Fruit fly (Drosophila melanogaster) whole organism, embryonic: ENCODE measurements around the gene CG5618.

Experiments
- Bgb ChIP-seq: fragments of 200-800 bp; sonication (Bioruptor generic); IDR thresholded peaks from 2 replicates; pipeline ENCODE4 v1.3.6; 2022; ENCODE audit warnings: missing biosample characterization, missing genetic modification characterization; ENCODE audit not compliant: partially characterized antibody
- CG11085 ChIP-seq: fragments of 200-800 bp; sonication (Bioruptor generic); IDR thresholded peaks from 2 replicates; pipeline ENCODE4 v1.3.6; 2022; ENCODE audit warnings: missing biosample characterization, missing genetic modification characterization
- CG11093 ChIP-seq: fragments of 200-800 bp; sonication (Bioruptor generic); IDR thresholded peaks from 3 replicates; pipeline ENCODE4 v1.3.6; 2022; ENCODE audit warnings: missing biosample characterization, missing genetic modification characterization
- CG11247 ChIP-seq: fragments of 200-800 bp; sonication (Bioruptor generic); IDR thresholded peaks from 2 replicates; pipeline ENCODE4 v1.3.6; 2022; ENCODE audit warnings: missing biosample characterization, missing genetic modification characterization
- CG11695 ChIP-seq: fragments of 200-800 bp; sonication (Bioruptor generic); IDR thresholded peaks from 3 replicates; pipeline ENCODE4 v1.3.6; 2022; ENCODE audit warnings: missing biosample characterization, missing genetic modification characterization
- CG12299 ChIP-seq: fragments of 200-800 bp; sonication (Bioruptor generic); optimal IDR thresholded peaks from 2 replicates; lab custom pipeline; 2018; ENCODE audit warnings: missing biosample characterization, mild to moderate bottlenecking, missing genetic modification characterization
- CG14667 ChIP-seq: fragments of 200-800 bp; sonication (Bioruptor generic); IDR thresholded peaks from 2 replicates; pipeline ENCODE4 v1.3.6; 2022; ENCODE audit warnings: missing biosample characterization, missing genetic modification characterization
- CG16815 ChIP-seq: fragments of 200-800 bp; sonication (Bioruptor generic); optimal IDR thresholded peaks from 3 replicates; lab custom pipeline; 2017; ENCODE audit warnings: missing biosample characterization, mild to moderate bottlenecking, missing genetic modification characterization
- CG17568 ChIP-seq: fragments of 200-800 bp; sonication (Bioruptor generic); optimal IDR thresholded peaks from 2 replicates; lab custom pipeline; 2018; ENCODE audit warnings: missing biosample characterization, mild to moderate bottlenecking, missing genetic modification characterization, moderate library complexity
- CG2199 ChIP-seq: fragments of 200-800 bp; sonication (Bioruptor generic); IDR thresholded peaks from 3 replicates; pipeline ENCODE4 v1.3.6; 2022; ENCODE audit warnings: missing biosample characterization, missing genetic modification characterization
- CG30431 ChIP-seq: fragments of 200-800 bp; sonication (Bioruptor generic); optimal IDR thresholded peaks from 2 replicates; lab custom pipeline; 2017; ENCODE audit warnings: missing biosample characterization, missing genetic modification characterization
- CG32532 ChIP-seq: fragments of 200-800 bp; sonication (Bioruptor generic); IDR thresholded peaks from 2 replicates; pipeline ENCODE4 v1.3.6; 2022; ENCODE audit warnings: missing biosample characterization, missing genetic modification characterization
- CG32772 ChIP-seq: fragments of 200-800 bp; sonication (Bioruptor generic); IDR thresholded peaks from 2 replicates; pipeline ENCODE4 v1.3.6; 2022; ENCODE audit warnings: missing biosample characterization, missing genetic modification characterization
- CG7928 ChIP-seq: fragments of 200-800 bp; sonication (Bioruptor generic); optimal IDR thresholded peaks from 2 replicates; lab custom pipeline; 2017; ENCODE audit warnings: missing biosample characterization, mild to moderate bottlenecking, missing genetic modification characterization
- CG7987 ChIP-seq: fragments of 200-800 bp; sonication (Bioruptor generic); optimal IDR thresholded peaks from 2 replicates; lab custom pipeline; 2018; ENCODE audit warnings: missing biosample characterization, mild to moderate bottlenecking, missing genetic modification characterization, moderate library complexity
- CG8765 ChIP-seq: fragments of 200-800 bp; sonication (Bioruptor generic); IDR thresholded peaks from 2 replicates; pipeline ENCODE4 v1.3.6; 2022; ENCODE audit warnings: missing biosample characterization, missing genetic modification characterization
- CG9215 ChIP-seq: fragments of 200-800 bp; sonication (Bioruptor generic); IDR thresholded peaks from 2 replicates; pipeline ENCODE4 v1.3.6; 2022; ENCODE audit warnings: missing biosample characterization, missing genetic modification characterization
- CG9727 ChIP-seq: fragments of 200-800 bp; sonication (Bioruptor generic); optimal IDR thresholded peaks from 3 replicates; lab custom pipeline; 2017; ENCODE audit warnings: missing biosample characterization, mild to moderate bottlenecking, missing genetic modification characterization
- CG9817 ChIP-seq: fragments of 200-800 bp; sonication (Bioruptor generic); optimal IDR thresholded peaks from 2 replicates; lab custom pipeline; 2018; ENCODE audit warnings: missing biosample characterization, mild to moderate bottlenecking, missing genetic modification characterization, moderate library complexity
- CTCF ChIP-seq: fragments of 200-800 bp; sonication (Bioruptor generic); optimal IDR thresholded peaks from 2 replicates; lab custom pipeline; 2017; ENCODE audit warnings: missing biosample characterization, mild to moderate bottlenecking, missing genetic modification characterization, moderate library complexity
- Dfd ChIP-seq, 2 experiments: fragments of >200 bp; optimal IDR thresholded peaks; 2 replicates each; lab custom pipeline; 2017; ENCODE audit warnings: missing biosample characterization in 2 of 2, missing genetic modification characterization in 2 of 2
- Dll ChIP-seq: fragments of 200-800 bp; sonication (Bioruptor generic); IDR thresholded peaks from 4 replicates; pipeline ENCODE4 v1.3.6; 2022; ENCODE audit warnings: missing biosample characterization, missing genetic modification characterization; ENCODE audit not compliant: partially characterized antibody
- HHEX ChIP-seq: fragments of 200-800 bp; sonication (Bioruptor generic); optimal IDR thresholded peaks from 3 replicates; lab custom pipeline; 2017; ENCODE audit warnings: missing biosample characterization, mild to moderate bottlenecking, missing genetic modification characterization, missing genetic modification reagents
- HLH3B ChIP-seq: fragments of 200-800 bp; sonication (Bioruptor generic); IDR thresholded peaks from 2 replicates; pipeline ENCODE4 v1.3.6; 2022; ENCODE audit warnings: missing biosample characterization, missing genetic modification characterization
- HmgD ChIP-seq: fragments of 200-800 bp; sonication (Bioruptor generic); optimal IDR thresholded peaks from 3 replicates; lab custom pipeline; 2016; ENCODE audit warnings: missing biosample characterization, missing genetic modification characterization
- Hr51 ChIP-seq, 2 experiments: fragments of 200-800 bp; sonication (Bioruptor generic); optimal IDR thresholded peaks; 2 replicates in 1 of 2; 3 replicates in 1 of 2; lab custom pipeline; 2016 to 2018; ENCODE audit warnings: missing biosample characterization in 2 of 2, missing genetic modification characterization in 2 of 2, mild to moderate bottlenecking in 1 of 2, moderate library complexity in 1 of 2
- MTF-1 ChIP-seq: fragments of 200-800 bp; sonication (Bioruptor generic); optimal IDR thresholded peaks from 2 replicates; lab custom pipeline; 2018; ENCODE audit warnings: missing biosample characterization, mild to moderate bottlenecking, missing genetic modification characterization, borderline replicate concordance
- Mad ChIP-seq: fragments of 200-800 bp; sonication (Bioruptor generic); optimal IDR thresholded peaks from 2 replicates; lab custom pipeline; 2016; ENCODE audit warnings: missing biosample characterization, missing genetic modification characterization
- Max ChIP-seq: fragments of 200-800 bp; sonication (Bioruptor generic); optimal IDR thresholded peaks from 2 replicates; lab custom pipeline; 2016; ENCODE audit warnings: missing biosample characterization, mild to moderate bottlenecking, missing genetic modification characterization
- Med ChIP-seq: fragments of 200-800 bp; sonication (Bioruptor generic); peaks from one replicate; lab custom pipeline; 2016; ENCODE audit warnings: missing biosample characterization, missing genetic modification characterization, mild to moderate bottlenecking, inconsistent platforms, moderate library complexity
- NK7.1 ChIP-seq: fragments of 200-800 bp; sonication (Bioruptor generic); optimal IDR thresholded peaks from 3 replicates; lab custom pipeline; 2016; ENCODE audit warnings: missing biosample characterization, missing genetic modification characterization
- Rx ChIP-seq: fragments of 200-800 bp; sonication (Bioruptor generic); IDR thresholded peaks from 2 replicates; pipeline ENCODE4 v1.3.6; 2022; ENCODE audit warnings: missing biosample characterization, missing genetic modification characterization
- Tbp ChIP-seq: fragments of >200 bp; optimal IDR thresholded peaks from 2 replicates; lab custom pipeline; 2018; ENCODE audit warnings: missing biosample characterization, missing genetic modification characterization
- Trl ChIP-seq, 3 experiments: fragments of >200 bp in 2 of 3; fragments of 200-800 bp in 1 of 3; sonication (Bioruptor generic) in 1 of 3; optimal IDR thresholded peaks; 2 replicates in 1 of 3; 3 replicates in 2 of 3; lab custom pipeline; 2016 to 2017; ENCODE audit warnings: missing biosample characterization in 1 of 3, missing genetic modification characterization in 1 of 3
- Xbp1 ChIP-seq: fragments of 200-800 bp; sonication (Bioruptor generic); optimal IDR thresholded peaks from 3 replicates; lab custom pipeline; 2016; ENCODE audit warnings: missing biosample characterization, mild to moderate bottlenecking, missing genetic modification characterization
- YL-1 ChIP-seq: fragments of 200-800 bp; sonication (Bioruptor generic); optimal IDR thresholded peaks from 3 replicates; lab custom pipeline; 2017; ENCODE audit warnings: missing biosample characterization, mild to moderate bottlenecking, missing genetic modification characterization
- abd-A ChIP-seq: fragments of 200-800 bp; sonication (Bioruptor generic); optimal IDR thresholded peaks from 3 replicates; lab custom pipeline; 2019; ENCODE audit warnings: missing biosample characterization, mild to moderate bottlenecking, missing genetic modification characterization, moderate library complexity
- ac ChIP-seq: fragments of 200-800 bp; sonication (Bioruptor generic); optimal IDR thresholded peaks from 3 replicates; lab custom pipeline; 2017; ENCODE audit warnings: missing biosample characterization, mild to moderate bottlenecking, missing genetic modification characterization
- bab2 ChIP-seq: fragments of 200-800 bp; sonication (Bioruptor generic); optimal IDR thresholded peaks from 2 replicates; lab custom pipeline; 2016; ENCODE audit warnings: missing biosample characterization, missing genetic modification characterization
- dmrt99B ChIP-seq: fragments of 200-800 bp; sonication (Bioruptor generic); optimal IDR thresholded peaks from 2 replicates; lab custom pipeline; 2018; ENCODE audit warnings: missing biosample characterization, mild to moderate bottlenecking, missing genetic modification characterization, moderate library complexity
- en ChIP-seq: fragments of 200-800 bp; sonication (Bioruptor generic); optimal IDR thresholded peaks from 2 replicates; lab custom pipeline; 2016; ENCODE audit warnings: missing biosample characterization, missing genetic modification characterization
- fu2 ChIP-seq: fragments of 200-800 bp; sonication (Bioruptor generic); optimal IDR thresholded peaks from 2 replicates; lab custom pipeline; 2016; ENCODE audit warnings: missing biosample characterization, missing genetic modification characterization
- gce ChIP-seq: fragments of 200-800 bp; sonication (Bioruptor generic); IDR thresholded peaks from 3 replicates; pipeline ENCODE4 v1.3.6; 2022; ENCODE audit warnings: missing biosample characterization, missing genetic modification characterization
- org-1 ChIP-seq: fragments of 200-800 bp; sonication (Bioruptor generic); optimal IDR thresholded peaks from 2 replicates; lab custom pipeline; 2017; ENCODE audit warnings: missing biosample characterization, missing genetic modification characterization
- sisA ChIP-seq: fragments of 200-800 bp; sonication (Bioruptor generic); IDR thresholded peaks from 2 replicates; pipeline ENCODE4 v1.3.6; 2022; ENCODE audit warnings: missing biosample characterization, missing genetic modification characterization
- tx ChIP-seq: fragments of 200-800 bp; sonication (Bioruptor generic); optimal IDR thresholded peaks from 2 replicates; lab custom pipeline; 2016; ENCODE audit warnings: missing biosample characterization, missing genetic modification characterization
- unc-4 ChIP-seq: fragments of 200-800 bp; sonication (Bioruptor generic); IDR thresholded peaks from 2 replicates; pipeline ENCODE4 v1.3.6; 2022; ENCODE audit warnings: missing biosample characterization, missing genetic modification characterization; ENCODE audit not compliant: partially characterized antibody
- vvl ChIP-seq: fragments of 200-800 bp; sonication (Bioruptor generic); IDR thresholded peaks from 2 replicates; pipeline ENCODE4 v1.3.6; 2022; ENCODE audit warnings: missing biosample characterization, missing genetic modification characterization
- zfh1 ChIP-seq: fragments of 200-800 bp; sonication (Bioruptor generic); IDR thresholded peaks from 3 replicates; pipeline ENCODE4 v1.3.6; 2022; ENCODE audit warnings: missing biosample characterization, missing genetic modification characterization

The CG5618 gene

DNA sequence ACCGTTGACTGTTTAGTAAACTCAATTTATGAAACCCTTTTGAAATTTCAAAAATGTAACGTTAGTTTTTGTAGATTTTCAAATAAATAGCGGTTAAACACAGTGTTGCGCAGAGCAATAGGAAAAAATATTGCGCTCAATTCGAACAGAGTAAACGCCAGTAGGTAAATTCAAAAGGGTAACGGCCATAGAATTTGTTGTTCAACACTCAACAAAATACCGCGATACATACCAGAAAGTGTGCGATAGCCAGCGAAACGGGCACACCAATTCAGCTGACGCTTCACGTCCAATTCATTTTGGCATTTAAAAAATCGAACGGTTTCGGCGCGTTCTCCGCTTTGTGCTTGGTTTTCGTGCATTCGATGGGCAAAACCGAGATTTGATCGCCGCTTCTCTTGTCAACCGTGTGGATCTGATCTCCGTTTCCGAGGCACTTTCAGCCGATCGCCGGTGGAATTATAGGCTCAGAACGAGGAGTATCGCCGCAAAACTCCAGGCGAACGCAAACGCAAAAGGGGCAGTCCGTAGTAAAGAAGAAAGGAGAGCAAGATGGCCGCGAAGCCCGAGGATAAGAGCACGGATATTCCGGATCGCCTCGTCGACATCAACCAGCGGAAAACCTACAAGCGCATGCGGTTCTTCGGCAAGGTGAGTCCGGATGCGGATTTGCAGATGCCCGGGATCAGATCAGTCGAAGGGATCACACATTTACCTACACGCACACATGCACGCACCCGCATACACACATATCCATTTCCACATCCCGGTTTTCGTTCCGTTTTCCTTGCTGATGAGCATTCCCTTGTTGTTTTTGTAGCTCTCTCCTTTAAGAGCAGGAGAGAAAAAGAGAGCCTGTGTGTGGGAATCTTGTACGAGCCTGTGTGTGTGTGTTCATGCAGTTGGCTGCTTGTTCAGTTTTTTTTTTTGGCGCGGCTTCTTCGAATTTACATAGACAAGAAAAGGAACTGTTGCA is 43.2 kb upstream of the CG5618 start (continued):
- TF ChIP-seq sisA = peak; percentile 38; the same call in 1 of the 2 replicates
- TF ChIP-seq CG11085 = no peak
- TF ChIP-seq Trl (optimal IDR thresholded peaks at IDR 0.05; lab: Kevin White, UChicago) = peak; percentile 3 to 67
- peak; percentile 60 for TF ChIP-seq Trl (GFP tag; optimal IDR thresholded peaks at IDR 0.05; lab: Kevin White, UChicago)
- peak; percentile 83 for TF ChIP-seq Dll (GFP tag; lab: Robert Waterston, UW)
- TF ChIP-seq org-1 = no peak
- TF ChIP-seq CG12299 (tag; lab: Kevin White, UChicago) = no peak
- peak; percentile 38 for TF ChIP-seq CTCF (GFP tag; lab: Kevin White, UChicago)
- peak; percentile 90 for TF ChIP-seq Bgb (GFP tag; lab: Robert Waterston, UW)
- no peak for TF ChIP-seq HLH3B (GFP tag; lab: Robert Waterston, UW)
- TF ChIP-seq fu2 (GFP tag; lab: Kevin White, UChicago) = peak; percentile 65
- TF ChIP-seq CG32772 = peak; percentile 57; the same call in 1 of the 2 replicates
- no peak for TF ChIP-seq CG16815 (GFP tag; lab: Kevin White, UChicago)
- no peak for TF ChIP-seq CG11695
- TF ChIP-seq ac (GFP tag; lab: Kevin White, UChicago) = no peak
- no peak for TF ChIP-seq CG14667 (GFP tag; lab: Robert Waterston, UW)
- peak; percentile 73; the same call in 2 of the 3 replicates for TF ChIP-seq zfh1 (GFP tag; lab: Robert Waterston, UW)
- peak; percentile 34 for TF ChIP-seq CG9727 (GFP tag; lab: Kevin White, UChicago)
- no peak; the same call in 1 of the 2 replicates for TF ChIP-seq CG8765 (GFP tag; lab: Robert Waterston, UW)
- peak; percentile 85 for TF ChIP-seq unc-4 (GFP tag; lab: Robert Waterston, UW)
- no peak for TF ChIP-seq CG11093 (GFP tag; lab: Robert Waterston, UW)
- peak; percentile 57 for TF ChIP-seq CG11247 (GFP tag; lab: Robert Waterston, UW)
- TF ChIP-seq HHEX (GFP tag; lab: Kevin White, UChicago) = no peak
- TF ChIP-seq HmgD (GFP tag; lab: Kevin White, UChicago) = peak; percentile 91
- TF ChIP-seq CG30431 (GFP tag; lab: Kevin White, UChicago) = no peak
- peak in 1 of 2 experiments; percentile 42 for TF ChIP-seq Hr51 (GFP tag; optimal IDR thresholded peaks at IDR 0.05; lab: Kevin White, UChicago)
- no peak for TF ChIP-seq CG17568 (GFP tag; lab: Kevin White, UChicago)
- TF ChIP-seq CG7928 (GFP tag; lab: Kevin White, UChicago) = no peak
- TF ChIP-seq gce (GFP tag; lab: Robert Waterston, UW) = no peak
- TF ChIP-seq MTF-1 (GFP tag; lab: Kevin White, UChicago) = no peak
- TF ChIP-seq Rx (GFP tag; lab: Robert Waterston, UW) = no peak
- TF ChIP-seq Tbp (GFP tag; lab: Kevin White, UChicago) = no peak
- peak; percentile 19 for TF ChIP-seq Max (GFP tag; lab: Kevin White, UChicago)
- peak; percentile 57 for TF ChIP-seq Xbp1 (GFP tag; lab: Kevin White, UChicago)
- peak; percentile 2 for TF ChIP-seq CG7987 (GFP tag; lab: Kevin White, UChicago)
- no peak for TF ChIP-seq CG9817
- TF ChIP-seq CG32532 = peak; percentile 62; the same call in 1 of the 2 replicates
- peak; percentile 45 for TF ChIP-seq YL-1 (GFP tag; lab: Kevin White, UChicago)
- TF ChIP-seq en = no peak
- no peak for TF ChIP-seq NK7.1 (GFP tag; lab: Kevin White, UChicago)
- 0 out of 3 replicates have a peak, but pooled peaks have one; percentile 41 for TF ChIP-seq CG2199 (GFP tag; lab: Robert Waterston, UW)
- TF ChIP-seq bab2 = peak; percentile 26
- TF ChIP-seq dmrt99B (tag; lab: Kevin White, UChicago) = no peak
- peak; percentile 92 for TF ChIP-seq Med (GFP tag; lab: Kevin White, UChicago)
- no peak for TF ChIP-seq CG9215
- peak; percentile 53 for TF ChIP-seq tx (GFP tag; lab: Kevin White, UChicago)
- no peak for TF ChIP-seq Dfd (GFP tag; optimal IDR thresholded peaks at IDR 0.05; lab: Kevin White, UChicago)
- TF ChIP-seq Mad = peak; percentile 66
- TF ChIP-seq abd-A (tag; lab: Kevin White, UChicago) = no peak
- peak; percentile 58 for TF ChIP-seq vvl (GFP tag; lab: Robert Waterston, UW)
